Worm (Caenorhabditis elegans): ENCODE results near the gene nhx-4.

DNA sequence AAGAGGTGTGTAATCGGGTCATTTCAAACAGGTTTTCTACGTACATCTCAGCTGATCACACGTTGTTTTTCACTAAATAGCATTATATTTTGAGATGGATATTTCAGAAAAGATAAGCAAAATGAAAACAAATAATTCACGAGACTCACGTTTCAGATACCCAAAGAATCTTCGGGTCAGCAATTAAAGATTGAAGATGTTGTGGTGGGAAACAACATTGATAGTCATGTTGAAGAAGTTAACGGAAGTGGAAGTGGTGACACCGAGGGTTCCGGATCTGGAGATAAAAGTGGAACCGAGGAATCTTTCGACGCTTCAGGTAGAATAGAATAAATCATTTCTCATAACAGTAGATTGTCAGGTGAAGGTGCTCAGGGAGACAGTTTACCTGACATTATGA is 26.7 kb downstream of the nhx-4 start:
- TF ChIP-seq swsn-7 (tag; optimal IDR thresholded peaks at IDR 0.05) (no peak), nhr-47 (tag; optimal IDR thresholded peaks at IDR 0.05) (no peak), jun-1 (tag; optimal IDR thresholded peaks at IDR 0.05) (no peak), egl-27 (tag; optimal IDR thresholded peaks at IDR 0.05) (no peak), irx-1 (tag; optimal IDR thresholded peaks at IDR 0.05) (no peak), lir-3 (tag; optimal IDR thresholded peaks at IDR 0.05; ENCODE audit: poor library complexity) (no peak), fkh-10 (GFP tag; optimal IDR thresholded peaks at IDR 0.05) (no peak), isw-1 (GFP tag; IDR thresholded peaks at IDR 0.05) (no peak), tlp-1 (tag; optimal IDR thresholded peaks at IDR 0.05) (no peak)

Data from whole organism, L1 larva.